Worm (Caenorhabditis elegans) whole organism, young adult: Measurements from ENCODE around the gene srj-24.

Experiments
- B0261.1 ChIP-seq: sonication (generic microtip); optimal IDR thresholded peaks from 2 replicates; lab custom pipeline; 2016; ENCODE audit warnings: mild to moderate bottlenecking, missing genetic modification characterization, moderate library complexity, missing compliant biosample characterization
- F23B12.7 ChIP-seq: sonication (generic microtip); optimal IDR thresholded peaks from 2 replicates; lab custom pipeline; 2017; ENCODE audit warnings: missing genetic modification characterization, mild to moderate bottlenecking, missing compliant biosample characterization, antibody characterized with exemption, moderate library complexity; ENCODE audit not compliant: insufficient read depth
- F33H1.4 ChIP-seq: fragments of 200-800 bp; sonication (Bioruptor generic); IDR thresholded peaks from 2 replicates; pipeline ENCODE4 v1.3.6; 2022; ENCODE audit warnings: missing genetic modification reagents, missing genetic modification characterization, missing compliant biosample characterization
- Y56A3A.18 ChIP-seq: fragments of 200-800 bp; sonication (Bioruptor generic); IDR thresholded peaks from 2 replicates; pipeline ENCODE4 v1.3.6; 2022; ENCODE audit warnings: missing genetic modification reagents, missing genetic modification characterization, missing compliant biosample characterization
- Y67H2A.10 ChIP-seq: fragments of 200-800 bp; sonication (Bioruptor generic); conservative IDR thresholded peaks from 2 replicates; pipeline ENCODE4 v1.3.6; 2022; ENCODE audit warnings: missing genetic modification reagents, missing genetic modification characterization, missing compliant biosample characterization
- Y79H2A.3 ChIP-seq: fragments of 200-800 bp; sonication (Bioruptor generic); conservative IDR thresholded peaks from 2 replicates; pipeline ENCODE4 v1.3.6; 2022; ENCODE audit warnings: missing genetic modification reagents, missing genetic modification characterization, missing compliant biosample characterization
- ZK185.1 ChIP-seq: sonication (generic microtip); optimal IDR thresholded peaks from 2 replicates; lab custom pipeline; 2016; ENCODE audit warnings: mild to moderate bottlenecking, missing genetic modification characterization, missing compliant biosample characterization; ENCODE audit not compliant: poor library complexity, severe bottlenecking
- aptf-3 ChIP-seq: fragments of 200-800 bp; sonication (Bioruptor generic); IDR thresholded peaks from 2 replicates; pipeline ENCODE4 v1.3.6; 2022; ENCODE audit warnings: missing genetic modification characterization, missing compliant biosample characterization
- atf-7 ChIP-seq: sonication (generic microtip); optimal IDR thresholded peaks from 2 replicates; lab custom pipeline; 2017; ENCODE audit warnings: mild to moderate bottlenecking, missing genetic modification characterization, missing compliant biosample characterization
- attf-3 ChIP-seq: fragments of 200-800 bp; sonication (Bioruptor generic); conservative IDR thresholded peaks from 2 replicates; pipeline ENCODE4 v1.3.6; 2022; ENCODE audit warnings: missing genetic modification reagents, missing genetic modification characterization, missing compliant biosample characterization
- bed-2 ChIP-seq: fragments of 200-800 bp; sonication (Bioruptor generic); IDR thresholded peaks from 2 replicates; pipeline ENCODE4 v1.3.6; 2022; ENCODE audit warnings: missing genetic modification reagents, missing genetic modification characterization, missing compliant biosample characterization
- ccch-3 ChIP-seq: fragments of 200-800 bp; sonication (Bioruptor generic); optimal IDR thresholded peaks from 2 replicates; lab custom pipeline; 2018; ENCODE audit warnings: mild to moderate bottlenecking, missing genetic modification characterization, missing compliant biosample characterization
- cebp-2 ChIP-seq: fragments of 200-800 bp; sonication (Bioruptor generic); IDR thresholded peaks from 2 replicates; pipeline ENCODE4 v1.3.6; 2022; ENCODE audit warnings: missing genetic modification characterization, missing compliant biosample characterization
- ceh-27 ChIP-seq: fragments of 200-800 bp; sonication (Bioruptor generic); optimal IDR thresholded peaks from 2 replicates; lab custom pipeline; 2018; ENCODE audit warnings: mild to moderate bottlenecking, missing genetic modification characterization, moderate library complexity, missing compliant biosample characterization
- ceh-40 ChIP-seq: fragments of 200-800 bp; sonication (Bioruptor generic); IDR thresholded peaks from 2 replicates; pipeline ENCODE4 v1.3.6; 2022; ENCODE audit warnings: missing genetic modification characterization, missing compliant biosample characterization
- ceh-91 ChIP-seq: fragments of 200-800 bp; sonication (Bioruptor generic); IDR thresholded peaks from 2 replicates; pipeline ENCODE4 v1.3.6; 2022; ENCODE audit warnings: missing genetic modification reagents, missing genetic modification characterization, missing compliant biosample characterization
- ets-4 ChIP-seq: fragments of 200-800 bp; sonication (Bioruptor generic); optimal IDR thresholded peaks from 2 replicates; lab custom pipeline; 2018; ENCODE audit warnings: mild to moderate bottlenecking, missing genetic modification characterization, missing compliant biosample characterization
- fkh-3 ChIP-seq: sonication (generic microtip); optimal IDR thresholded peaks from 2 replicates; lab custom pipeline; 2016; ENCODE audit warnings: mild to moderate bottlenecking, missing genetic modification characterization, missing compliant biosample characterization
- him-1 ChIP-seq: sonication (generic microtip); optimal IDR thresholded peaks from 2 replicates; lab custom pipeline; 2016; ENCODE audit warnings: missing genotype, missing genetic modification reagents, missing genetic modification characterization, missing compliant biosample characterization
- hmg-20 ChIP-seq: fragments of 200-800 bp; sonication (Bioruptor generic); IDR thresholded peaks from 2 replicates; pipeline ENCODE4 v1.3.6; 2022; ENCODE audit warnings: missing genetic modification reagents, missing genetic modification characterization, missing compliant biosample characterization
- hrde-1 ChIP-seq: sonication (generic microtip); optimal IDR thresholded peaks from 2 replicates; lab custom pipeline; 2016; ENCODE audit warnings: missing genetic modification characterization, mild to moderate bottlenecking, missing compliant biosample characterization, moderate library complexity, missing genotype, missing genetic modification reagents, borderline replicate concordance
- hsf-1 ChIP-seq: fragments of 200-800 bp; sonication (Bioruptor generic); IDR thresholded peaks from 2 replicates; pipeline ENCODE4 v1.3.6; 2022; ENCODE audit warnings: missing genetic modification reagents, missing genetic modification characterization, missing compliant biosample characterization
- lag-1 ChIP-seq: fragments of 200-800 bp; sonication (Bioruptor generic); IDR thresholded peaks from 2 replicates; pipeline ENCODE4 v1.3.6; 2022; ENCODE audit warnings: missing genetic modification reagents, missing genetic modification characterization, missing compliant biosample characterization
- lin-26 ChIP-seq: fragments of 200-800 bp; sonication (Bioruptor generic); IDR thresholded peaks from 2 replicates; pipeline ENCODE4 v1.3.6; 2022; ENCODE audit warnings: missing genetic modification reagents, missing genetic modification characterization, missing compliant biosample characterization
- lin-54 ChIP-seq: fragments of 200-800 bp; sonication (Bioruptor generic); optimal IDR thresholded peaks from 2 replicates; lab custom pipeline; 2018; ENCODE audit warnings: mild to moderate bottlenecking, missing genetic modification characterization, missing compliant biosample characterization
- madf-10 ChIP-seq: sonication (generic microtip); optimal IDR thresholded peaks from 2 replicates; lab custom pipeline; 2016; ENCODE audit warnings: mild to moderate bottlenecking, missing genetic modification characterization, missing compliant biosample characterization
- madf-6 ChIP-seq: fragments of 200-800 bp; sonication (Bioruptor generic); IDR thresholded peaks from 2 replicates; pipeline ENCODE4 v1.3.6; 2022; ENCODE audit warnings: missing genetic modification reagents, missing genetic modification characterization, missing compliant biosample characterization
- mcd-1 ChIP-seq: fragments of 200-800 bp; sonication (Bioruptor generic); IDR thresholded peaks from 2 replicates; pipeline ENCODE4 v1.3.6; 2022; ENCODE audit warnings: missing genetic modification reagents, missing genetic modification characterization, missing compliant biosample characterization
- mes-4 ChIP-seq: sonication (generic microtip); optimal IDR thresholded peaks from 2 replicates; lab custom pipeline; 2016; ENCODE audit warnings: missing genotype, missing genetic modification characterization, missing compliant biosample characterization
- nfyb-1 ChIP-seq: fragments of 200-800 bp; sonication (Bioruptor generic); IDR thresholded peaks from 2 replicates; pipeline ENCODE4 v1.3.6; 2022; ENCODE audit warnings: missing genetic modification reagents, missing genetic modification characterization, missing compliant biosample characterization
- nhr-120 ChIP-seq: fragments of 200-800 bp; sonication (Bioruptor generic); IDR thresholded peaks from 2 replicates; pipeline ENCODE4 v1.3.6; 2022; ENCODE audit warnings: missing genetic modification characterization, missing compliant biosample characterization
- rpc-1 ChIP-seq, 2 experiments: fragments of 150-350 bp in 1 of 2; sonication (generic microtip) in 1 of 2; optimal IDR thresholded peaks; 2 replicates each; lab custom pipeline; 2014 to 2018; ENCODE audit warnings: missing biosample characterization in 1 of 2, missing genetic modification characterization in 1 of 2, missing genetic modification reagents in 1 of 2, missing genotype in 1 of 2
- snpc-1.1 ChIP-seq: sonication (generic microtip); optimal IDR thresholded peaks from 2 replicates; lab custom pipeline; 2017; ENCODE audit warnings: missing genetic modification characterization, mild to moderate bottlenecking, missing compliant biosample characterization, antibody characterized with exemption, moderate library complexity, missing genotype, missing genetic modification reagents; ENCODE audit not compliant: insufficient read depth
- tbp1 ChIP-seq: fragments of 200-800 bp; sonication (Bioruptor generic); optimal IDR thresholded peaks from 2 replicates; lab custom pipeline; 2018; ENCODE audit warnings: mild to moderate bottlenecking, missing genetic modification characterization, missing compliant biosample characterization
- tbx-9 ChIP-seq: sonication (generic microtip); optimal IDR thresholded peaks from 2 replicates; lab custom pipeline; 2016; ENCODE audit warnings: borderline replicate concordance, missing genetic modification characterization, inconsistent platforms, missing compliant biosample characterization
- zfh-2 ChIP-seq: fragments of 200-800 bp; sonication (Bioruptor generic); conservative IDR thresholded peaks from 2 replicates; pipeline ENCODE4 v1.3.6; 2022; ENCODE audit warnings: missing genetic modification reagents, missing genetic modification characterization, missing compliant biosample characterization
- ztf-6 ChIP-seq: fragments of 200-800 bp; sonication (Bioruptor generic); IDR thresholded peaks from 2 replicates; pipeline ENCODE4 v1.3.6; 2022; ENCODE audit warnings: missing genetic modification reagents, missing genetic modification characterization, missing compliant biosample characterization

Gene srj-24

ce11 chrV:738770-739169 lies at the start of gene srj-24:
Gene srj-24, minus strand, starts transcription at chrV:738870.
- TF ChIP-seq aptf-3 (GFP tag; lab: Robert Waterston, UW): no peak
- no peak for TF ChIP-seq F23B12.7 (tag; lab: Kevin White, UChicago)

- TF ChIP-seq ZK185.1 (tag; lab: Kevin White, UChicago): no peak
- TF ChIP-seq nhr-120: no peak
- no peak for TF ChIP-seq nfyb-1
- TF ChIP-seq him-1: no peak
- no peak for TF ChIP-seq ceh-91 (GFP tag; lab: Robert Waterston, UW)
- no peak for TF ChIP-seq mcd-1 (GFP tag; lab: Robert Waterston, UW)
- no peak for TF ChIP-seq F33H1.4 (GFP tag; lab: Robert Waterston, UW)
- no peak for TF ChIP-seq hsf-1 (GFP tag; lab: Robert Waterston, UW)
- TF ChIP-seq lin-26: no peak
- no peak for TF ChIP-seq rpc-1 (optimal IDR thresholded peaks at IDR 0.05; lab: Kevin White, UChicago)
- no peak for TF ChIP-seq rpc-1 (tag; optimal IDR thresholded peaks at IDR 0.05; lab: Kevin White, UChicago)
- no peak for TF ChIP-seq F23B12.7 (tag; lab: Kevin White, UChicago)
- no peak for TF ChIP-seq ceh-27 (GFP tag; lab: Kevin White, UChicago)
- no peak for TF ChIP-seq fkh-3 (tag; lab: Kevin White, UChicago)
- TF ChIP-seq ets-4 (GFP tag; lab: Kevin White, UChicago): no peak
- no peak for TF ChIP-seq atf-7
- TF ChIP-seq, all 124 proteins: peak for 0
Measured at ce11 chrV:782432-782831, 43.8 kb upstream of the srj-24 start, which contains the start of gene srab-16. Gene srab-16, plus strand, starts transcription at chrV:782732.

- TF ChIP-seq tbx-9 (tag; lab: Kevin White, UChicago) (no peak), ceh-40 (GFP tag; lab: Robert Waterston, UW) (no peak), mcd-1 (GFP tag; lab: Robert Waterston, UW) (no peak), aptf-3 (GFP tag; lab: Robert Waterston, UW) (no peak), F23B12.7 (tag; lab: Kevin White, UChicago) (no peak), hrde-1 (tag; lab: Kevin White, UChicago) (no peak), him-1 (no peak), mes-4 (no peak), Y56A3A.18 (GFP tag; lab: Robert Waterston, UW) (no peak)
Measured at ce11 chrV:779999-780398, 41.3 kb upstream of the srj-24 start, which contains the start of gene srbc-60. Gene srbc-60, plus strand, starts transcription at chrV:780299.

ce11 chrV:778339-778738 lies 39.7 kb upstream of the srj-24 start, which contains the start of gene srbc-59:
Gene srbc-59, plus strand, starts transcription at chrV:778639.
- TF ChIP-seq Y79H2A.3 (GFP tag; lab: Robert Waterston, UW) (no peak), ztf-6 (GFP tag; lab: Robert Waterston, UW) (no peak), ceh-27 (GFP tag; lab: Kevin White, UChicago) (no peak), hmg-20 (GFP tag; lab: Robert Waterston, UW) (no peak), zfh-2 (GFP tag; lab: Robert Waterston, UW) (no peak), lag-1 (GFP tag; lab: Robert Waterston, UW) (no peak), lin-54 (GFP tag; lab: Kevin White, UChicago) (no peak), madf-6 (GFP tag; lab: Robert Waterston, UW) (no peak), bed-2 (GFP tag; lab: Robert Waterston, UW) (no peak), attf-3 (GFP tag; lab: Robert Waterston, UW) (no peak), B0261.1 (tag; lab: Kevin White, UChicago) (no peak), snpc-1.1 (tag; lab: Kevin White, UChicago) (no peak), tbp1 (GFP tag; lab: Kevin White, UChicago) (no peak), cebp-2 (GFP tag; lab: Robert Waterston, UW) (no peak), Y67H2A.10 (GFP tag; lab: Robert Waterston, UW) (no peak), madf-10 (no peak), rpc-1 (optimal IDR thresholded peaks at IDR 0.05; lab: Kevin White, UChicago) (no peak), rpc-1 (tag; optimal IDR thresholded peaks at IDR 0.05; lab: Kevin White, UChicago) (no peak), ccch-3 (GFP tag; lab: Kevin White, UChicago) (no peak)
